Worm (Caenorhabditis elegans) whole organism, L4/young adult: Measurements from ENCODE around the gene F26C11.1.

Experiments
- W03F9.2 ChIP-seq: fragments of 150-350 bp; optimal IDR thresholded peaks from 2 replicates; lab custom pipeline; 2014; ENCODE audit warnings: missing biosample characterization, missing genetic modification characterization
- dao-5 ChIP-seq: sonication (generic microtip); optimal IDR thresholded peaks from 2 replicates; lab custom pipeline; 2016; ENCODE audit warnings: missing genotype, missing genetic modification characterization, moderate library complexity, missing compliant biosample characterization
- him-1 ChIP-seq: sonication (generic microtip); optimal IDR thresholded peaks from 2 replicates; lab custom pipeline; 2016; ENCODE audit warnings: missing genotype, missing genetic modification reagents, missing genetic modification characterization, missing compliant biosample characterization

F26C11.1 gene

ce11 chrII:9943837-9944236, 49.3 kb downstream of the F26C11.1 start, which contains the start of gene flad-1:
Gene flad-1, plus strand, starts transcription at chrII:9944137.
- no peak for TF ChIP-seq W03F9.2 (tag; lab: Kevin White, UChicago)
- no peak for TF ChIP-seq dao-5 (tag; lab: Kevin White, UChicago)
- no peak for TF ChIP-seq him-1
